Fruit fly (Drosophila melanogaster): ENCODE measurements around the gene CG8916.
A peak's percentile ranks its signal among the peaks of the same experiment; 100 is the strongest.

The CG8916 gene

dm6 chrX:15889780-15890608 is 31.8 kb upstream of the CG8916 start, which contains the start of the genes MSBP and CG15916 (continued):
- TF ChIP-seq dan (GFP tag; IDR thresholded peaks at IDR 0.05) (no peak), NC2α (GFP tag; optimal IDR thresholded peaks at IDR 0.05) (no peak), nom (GFP tag; optimal IDR thresholded peaks at IDR 0.05) (peak; percentile 69), zen (tag; optimal IDR thresholded peaks at IDR 0.05) (peak; percentile 9)

- TF ChIP-seq Hand (GFP tag; optimal IDR thresholded peaks at IDR 0.05) (no peak), disco-r (GFP tag; optimal IDR thresholded peaks at IDR 0.05) (no peak), gce (GFP tag; IDR thresholded peaks at IDR 0.05) (no peak), jumu (GFP tag; optimal IDR thresholded peaks at IDR 0.05) (peak; percentile 0), CG4360 (GFP tag; IDR thresholded peaks at IDR 0.05) (no peak), CG4730 (GFP tag; IDR thresholded peaks at IDR 0.05) (no peak), CG1603 (tag; optimal IDR thresholded peaks at IDR 0.05) (peak; percentile 79), B-H2 (GFP tag; optimal IDR thresholded peaks at IDR 0.05) (peak; percentile 63), Atf6 (GFP tag; IDR thresholded peaks at IDR 0.05) (no peak), CG7271 (tag; optimal IDR thresholded peaks at IDR 0.05) (no peak), CG10462 (GFP tag; optimal IDR thresholded peaks at IDR 0.05) (no peak), CG30431 (GFP tag; optimal IDR thresholded peaks at IDR 0.05) (no peak), otp (GFP tag; IDR thresholded peaks at IDR 0.05) (no peak; the same call in 2 of the 3 replicates), repo (GFP tag; optimal IDR thresholded peaks at IDR 0.05) (no peak), vfl (GFP tag; optimal IDR thresholded peaks at IDR 0.05) (no peak), abd-A (tag; optimal IDR thresholded peaks at IDR 0.05) (peak; percentile 83), CG15269 (tag; optimal IDR thresholded peaks at IDR 0.05) (no peak), Hmr (GFP tag; optimal IDR thresholded peaks at IDR 0.05) (peak; percentile 45), zfh2 (GFP tag; optimal IDR thresholded peaks at IDR 0.05) (peak; percentile 13), CG11695 (GFP tag; IDR thresholded peaks at IDR 0.05) (no peak), CG31441 (GFP tag; IDR thresholded peaks at IDR 0.05) (no peak), ATbp (GFP tag; optimal IDR thresholded peaks at IDR 0.05) (no peak), Taf1 (GFP tag; IDR thresholded peaks at IDR 0.05) (no peak), Rx (GFP tag; IDR thresholded peaks at IDR 0.05) (no peak), her (GFP tag; optimal IDR thresholded peaks at IDR 0.05) (no peak), CG16779 (GFP tag; IDR thresholded peaks at IDR 0.05) (no peak), sd (tag; optimal IDR thresholded peaks at IDR 0.05) (no peak), CG12769 (tag; optimal IDR thresholded peaks at IDR 0.05) (peak; percentile 46), bcd (GFP tag; optimal IDR thresholded peaks at IDR 0.05) (peak; percentile 3), amos (GFP tag; IDR thresholded peaks at IDR 0.05; ENCODE audit: partially characterized antibody) (peak; percentile 99), ato (GFP tag; IDR thresholded peaks at IDR 0.05; ENCODE audit: partially characterized antibody) (peak; percentile 99), CG10543 (GFP tag; optimal IDR thresholded peaks at IDR 0.05) (peak; percentile 10), CG32767 (GFP tag; IDR thresholded peaks at IDR 0.05) (no peak), CG1647 (GFP tag; optimal IDR thresholded peaks at IDR 0.05) (no peak), CkIIα-i1 (GFP tag; IDR thresholded peaks at IDR 0.05) (no peak), CG17829 (tag; optimal IDR thresholded peaks at IDR 0.05) (peak; percentile 37), cwo (GFP tag; optimal IDR thresholded peaks at IDR 0.05) (no peak), E2f1 (GFP tag; IDR thresholded peaks at IDR 0.05) (no peak), Hr51 (GFP tag; optimal IDR thresholded peaks at IDR 0.05) (peak in 1 of 2 experiments; percentile 53), CG10366 (GFP tag; IDR thresholded peaks at IDR 0.05) (no peak), chn (GFP tag; optimal IDR thresholded peaks at IDR 0.05) (no peak), Atf3 (GFP tag; optimal IDR thresholded peaks at IDR 0.05) (no peak)
Observed at dm6 chrX:15891606-15892345, 30.0 kb upstream of the CG8916 start, which contains the start of gene shi. shi (plus strand) TSS chrX:15892116.

Measured in whole organism, embryonic.